Worm (Caenorhabditis elegans) whole organism, L4/young adult: ENCODE data around the gene Y116A8C.33.

Experiments used
- W03F9.2 ChIP-seq: fragments of 150-350 bp; optimal IDR thresholded peaks from 2 replicates; lab custom pipeline; 2014; ENCODE audit warnings: missing biosample characterization, missing genetic modification characterization
- him-1 ChIP-seq: sonication (generic microtip); optimal IDR thresholded peaks from 2 replicates; lab custom pipeline; 2016; ENCODE audit warnings: missing genotype, missing genetic modification reagents, missing genetic modification characterization, missing compliant biosample characterization

DNA sequence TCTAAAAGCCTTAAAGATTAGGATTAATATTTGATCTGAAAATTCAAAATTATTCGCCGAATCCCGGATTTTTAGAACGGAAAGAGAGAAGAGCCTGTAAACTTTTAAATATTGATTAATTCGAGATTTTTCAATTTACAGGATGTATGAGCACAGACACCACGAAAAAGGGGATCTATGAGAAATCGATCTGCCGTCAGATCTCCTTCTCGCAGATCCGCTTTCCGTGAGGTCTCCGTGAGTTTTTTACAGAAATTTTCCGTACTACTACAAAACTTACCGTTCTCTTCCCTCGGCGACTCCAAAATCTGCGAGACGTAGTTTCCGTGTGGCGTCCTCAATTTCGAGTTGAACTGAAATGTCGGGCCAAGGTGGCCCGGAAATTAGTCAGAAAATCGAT is 3.7 kb upstream of the Y116A8C.33 start:
- TF ChIP-seq him-1 (tag; lab: Kevin White, UChicago) (no peak), W03F9.2 (no peak)
